Fruit fly (Drosophila melanogaster): ENCODE measurements around the gene nmo.

nmo gene

dm6 chr3L:8081822-8082221, 103.0 kb downstream of the nmo start:
- TF ChIP-seq h (optimal IDR thresholded peaks at IDR 0.05) (no peak), psq (optimal IDR thresholded peaks at IDR 0.05) (no peak), Sin3A (optimal IDR thresholded peaks at IDR 0.05) (no peak), insv (optimal IDR thresholded peaks at IDR 0.05) (no peak), ttk (optimal IDR thresholded peaks at IDR 0.05) (no peak), Myc (optimal IDR thresholded peaks at IDR 0.05) (no peak)

dm6 chr3L:8086218-8086617, 107.4 kb downstream of the nmo start:
- TF ChIP-seq ttk (optimal IDR thresholded peaks at IDR 0.05) (no peak), insv (optimal IDR thresholded peaks at IDR 0.05) (no peak), Sin3A (optimal IDR thresholded peaks at IDR 0.05) (no peak), Myc (optimal IDR thresholded peaks at IDR 0.05) (no peak), h (optimal IDR thresholded peaks at IDR 0.05) (no peak), psq (optimal IDR thresholded peaks at IDR 0.05) (no peak)

dm6 chr3L:8091650-8092068, 112.8 kb downstream of the nmo start, which contains the start of gene CG7565:
TSS of gene CG7565 (minus strand) at chr3L:8091786.
- TF ChIP-seq Myc (optimal IDR thresholded peaks at IDR 0.05) (no peak), insv (optimal IDR thresholded peaks at IDR 0.05) (no peak), ttk (optimal IDR thresholded peaks at IDR 0.05) (no peak), Sin3A (optimal IDR thresholded peaks at IDR 0.05) (no peak), h (optimal IDR thresholded peaks at IDR 0.05) (no peak), psq (optimal IDR thresholded peaks at IDR 0.05) (no peak)

dm6 chr3L:8093553-8093952, 114.7 kb downstream of the nmo start:
- TF ChIP-seq psq (optimal IDR thresholded peaks at IDR 0.05), result no peak
- TF ChIP-seq Myc (optimal IDR thresholded peaks at IDR 0.05), result no peak
- TF ChIP-seq Sin3A (optimal IDR thresholded peaks at IDR 0.05), result no peak
- no peak for TF ChIP-seq ttk (optimal IDR thresholded peaks at IDR 0.05)
- TF ChIP-seq h (optimal IDR thresholded peaks at IDR 0.05), result no peak
- TF ChIP-seq insv (optimal IDR thresholded peaks at IDR 0.05), result no peak

dm6 chr3L:8094652-8095129, 115.8 kb downstream of the nmo start:
- no peak for TF ChIP-seq ttk (optimal IDR thresholded peaks at IDR 0.05)
- TF ChIP-seq Sin3A (optimal IDR thresholded peaks at IDR 0.05), result no peak
- TF ChIP-seq Myc (optimal IDR thresholded peaks at IDR 0.05), result no peak
- no peak for TF ChIP-seq insv (optimal IDR thresholded peaks at IDR 0.05)
- TF ChIP-seq h (optimal IDR thresholded peaks at IDR 0.05), result no peak
- TF ChIP-seq psq (optimal IDR thresholded peaks at IDR 0.05), result no peak

- TF ChIP-seq h (optimal IDR thresholded peaks at IDR 0.05) (no peak), insv (optimal IDR thresholded peaks at IDR 0.05) (no peak), Myc (optimal IDR thresholded peaks at IDR 0.05) (no peak), psq (optimal IDR thresholded peaks at IDR 0.05) (no peak), ttk (optimal IDR thresholded peaks at IDR 0.05) (no peak), Sin3A (optimal IDR thresholded peaks at IDR 0.05) (no peak)
Measured at dm6 chr3L:8096106-8096558, 117.3 kb downstream of the nmo start.

- TF ChIP-seq h (optimal IDR thresholded peaks at IDR 0.05) (no peak), Sin3A (optimal IDR thresholded peaks at IDR 0.05) (no peak), Myc (optimal IDR thresholded peaks at IDR 0.05) (no peak), psq (optimal IDR thresholded peaks at IDR 0.05) (no peak), ttk (optimal IDR thresholded peaks at IDR 0.05) (no peak), insv (optimal IDR thresholded peaks at IDR 0.05) (no peak)
Measured at dm6 chr3L:8097101-8097500, 118.3 kb downstream of the nmo start.
